Worm (Caenorhabditis elegans): ENCODE data around the gene C24D10.5.

C24D10.5 gene

DNA sequence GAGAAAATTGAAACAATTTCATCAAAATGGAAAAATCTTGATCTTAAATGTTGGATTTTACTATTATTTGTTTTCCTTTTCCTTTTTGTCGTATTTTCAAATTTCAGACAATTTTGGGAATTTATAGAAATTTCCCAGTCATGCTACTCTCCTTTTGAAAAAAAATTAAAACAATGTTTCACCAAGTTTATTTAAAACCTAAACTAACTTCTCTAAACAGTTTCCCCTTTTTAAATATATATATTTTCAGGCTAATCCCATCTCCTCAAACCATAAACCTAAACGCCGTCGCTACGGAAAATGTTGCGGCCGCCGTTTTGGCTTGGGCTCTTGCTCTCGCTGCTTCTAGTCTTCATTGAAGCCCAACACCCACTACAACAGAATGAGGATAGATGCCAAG, 23.1 kb downstream of the C24D10.5 start, which contains the start of gene lam-1:
Gene lam-1, plus strand, starts transcription at position 301 of the 400 bp plus-strand sequence.
- TF ChIP-seq tra-4 (tag; optimal IDR thresholded peaks at IDR 0.05) (no peak), pes-1 (GFP tag; IDR thresholded peaks at IDR 0.05) (no peak), flt-1 (GFP tag; IDR thresholded peaks at IDR 0.05) (no peak), tbx-11 (GFP tag; IDR thresholded peaks at IDR 0.05) (no peak), scrt-1 (GFP tag; IDR thresholded peaks at IDR 0.05) (no peak), B0310.2 (tag; optimal IDR thresholded peaks at IDR 0.05) (no peak)

DNA sequence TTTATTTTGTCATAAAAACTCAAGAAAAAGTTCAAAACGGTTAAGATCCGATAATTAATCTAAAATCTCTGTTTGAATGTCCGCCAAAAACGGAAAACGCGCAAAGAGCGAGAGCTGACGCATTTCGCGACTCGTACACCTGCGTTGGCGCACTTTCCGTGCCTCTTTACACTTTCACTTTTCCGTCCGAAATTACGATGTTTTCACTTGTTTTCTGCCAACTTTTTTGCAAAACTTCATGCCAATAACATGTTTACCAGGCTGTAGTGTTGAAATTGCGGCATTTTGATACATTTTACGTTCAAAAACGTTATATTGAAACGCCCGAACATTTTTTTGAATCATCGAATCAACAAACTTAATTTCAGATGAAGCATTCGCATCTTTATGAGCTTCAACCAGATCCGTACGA, 33.9 kb downstream of the C24D10.5 start, which contains the start of gene W03F8.4:
Gene W03F8.4, plus strand, starts transcription at position 369 of the 412 bp plus-strand sequence.
- TF ChIP-seq flt-1 (GFP tag; IDR thresholded peaks at IDR 0.05) = peak; percentile 62; the same call in 1 of the 2 replicates
- peak; percentile 73 for TF ChIP-seq F13C5.2 (tag; optimal IDR thresholded peaks at IDR 0.05)
- no peak for TF ChIP-seq aly-1 (tag; optimal IDR thresholded peaks at IDR 0.05)
- 0 out of 2 replicates have a peak, but pooled peaks have one; percentile 30 for TF ChIP-seq scrt-1 (GFP tag; IDR thresholded peaks at IDR 0.05)
- no peak; the same call in 1 of the 2 replicates for TF ChIP-seq tbx-37 (GFP tag; conservative IDR thresholded peaks at IDR 0.05)
- TF ChIP-seq hmbx-1 (tag; optimal IDR thresholded peaks at IDR 0.05) = peak; percentile 50
- TF ChIP-seq ets-7 (tag; optimal IDR thresholded peaks at IDR 0.05) = no peak
- TF ChIP-seq B0310.2 (tag; optimal IDR thresholded peaks at IDR 0.05) = peak; percentile 53
- no peak for TF ChIP-seq ceh-13 (GFP tag; optimal IDR thresholded peaks at IDR 0.05)
- peak; percentile 92 for TF ChIP-seq ama-1 (optimal IDR thresholded peaks at IDR 0.05)
- peak; percentile 54 for TF ChIP-seq ceh-36 (tag; optimal IDR thresholded peaks at IDR 0.05)
- peak; percentile 70 for TF ChIP-seq pes-1 (GFP tag; IDR thresholded peaks at IDR 0.05)
- peak; percentile 4 for TF ChIP-seq tra-4 (tag; optimal IDR thresholded peaks at IDR 0.05)
- peak; percentile 63; the same call in 1 of the 2 replicates for TF ChIP-seq tbx-11 (GFP tag; IDR thresholded peaks at IDR 0.05)
- TF ChIP-seq hmg-4 (GFP tag; optimal IDR thresholded peaks at IDR 0.05) = peak; percentile 49
- peak; percentile 67; the same call in 1 of the 2 replicates for TF ChIP-seq sea-1 (GFP tag; conservative IDR thresholded peaks at IDR 0.05)
- no peak for TF ChIP-seq hnd-1 (tag; optimal IDR thresholded peaks at IDR 0.05)

DNA sequence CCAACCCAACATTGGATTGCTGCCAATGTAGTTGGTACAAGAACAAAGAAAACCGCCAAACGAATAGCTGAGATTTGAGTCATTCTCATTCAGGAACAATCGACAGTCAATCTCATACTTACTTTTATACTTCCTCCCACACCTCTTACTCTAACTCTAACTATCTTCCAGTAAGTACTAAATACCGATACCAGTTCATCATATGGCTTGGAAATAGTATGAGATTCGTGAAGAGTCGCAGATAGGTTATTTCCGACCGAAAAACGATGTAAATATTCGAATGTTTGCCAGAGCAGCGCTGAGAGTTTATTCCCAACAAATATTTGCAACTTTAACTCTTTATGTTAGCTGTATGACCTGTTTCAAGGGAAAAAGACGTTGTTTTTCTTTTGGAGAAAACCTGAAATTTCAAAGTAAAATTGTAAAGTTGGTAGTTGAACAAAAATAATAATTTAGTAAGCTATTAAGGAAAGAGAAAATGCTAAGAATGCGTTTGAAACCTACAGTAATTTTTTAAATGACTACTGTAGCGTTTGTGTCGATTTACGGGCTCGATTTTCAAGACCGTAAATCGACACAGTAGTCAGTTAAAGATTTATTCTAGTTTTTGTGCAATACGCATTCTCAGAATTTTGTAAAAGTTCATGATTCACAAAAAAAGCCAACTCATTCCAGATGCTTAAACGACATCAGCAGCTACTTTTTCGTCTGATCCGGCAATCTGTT, 36.8 kb downstream of the C24D10.5 start, which contains the start of the genes W03F8.6 and mtrf-1L:
Gene W03F8.6, minus strand, starts transcription at position 101 of the 726 bp plus-strand sequence.
Gene mtrf-1L, plus strand, starts transcription at position 676 of the 726 bp plus-strand sequence.
- TF ChIP-seq hmbx-1 (tag; optimal IDR thresholded peaks at IDR 0.05) = no peak
- no peak for TF ChIP-seq hnd-1 (tag; optimal IDR thresholded peaks at IDR 0.05)
- TF ChIP-seq scrt-1 (GFP tag; IDR thresholded peaks at IDR 0.05) = no peak

DNA sequence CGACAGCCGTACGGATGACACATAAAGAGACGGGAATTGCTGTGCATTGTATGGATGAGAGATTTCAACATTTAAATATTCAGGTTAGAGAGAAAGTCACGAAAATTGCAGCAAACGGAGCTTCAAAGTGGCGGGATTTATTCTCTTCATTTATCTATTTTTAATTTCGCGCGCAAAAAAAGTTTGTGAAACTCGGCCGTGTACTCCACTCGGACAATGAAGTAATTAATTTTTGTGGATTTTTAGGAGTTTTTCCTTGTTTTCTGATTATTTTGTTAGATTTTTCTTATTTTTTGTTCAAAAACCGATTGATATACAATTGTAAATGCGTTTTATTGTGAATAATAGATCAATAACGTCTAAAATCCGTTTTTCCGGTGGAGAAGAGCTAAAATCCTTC, 38.2 kb downstream of the C24D10.5 start:
- TF ChIP-seq hnd-1 (tag; optimal IDR thresholded peaks at IDR 0.05) (no peak), scrt-1 (GFP tag; IDR thresholded peaks at IDR 0.05) (no peak), tbx-11 (GFP tag; IDR thresholded peaks at IDR 0.05) (no peak), hmg-4 (GFP tag; optimal IDR thresholded peaks at IDR 0.05) (no peak), ceh-36 (tag; optimal IDR thresholded peaks at IDR 0.05) (no peak), flt-1 (GFP tag; IDR thresholded peaks at IDR 0.05) (no peak), B0310.2 (tag; optimal IDR thresholded peaks at IDR 0.05) (no peak), tbx-37 (GFP tag; conservative IDR thresholded peaks at IDR 0.05) (no peak), ceh-13 (GFP tag; optimal IDR thresholded peaks at IDR 0.05) (no peak), pes-1 (GFP tag; IDR thresholded peaks at IDR 0.05) (no peak), hmbx-1 (tag; optimal IDR thresholded peaks at IDR 0.05) (no peak), ets-7 (tag; optimal IDR thresholded peaks at IDR 0.05) (no peak), F13C5.2 (tag; optimal IDR thresholded peaks at IDR 0.05) (no peak), tra-4 (tag; optimal IDR thresholded peaks at IDR 0.05) (no peak)

DNA sequence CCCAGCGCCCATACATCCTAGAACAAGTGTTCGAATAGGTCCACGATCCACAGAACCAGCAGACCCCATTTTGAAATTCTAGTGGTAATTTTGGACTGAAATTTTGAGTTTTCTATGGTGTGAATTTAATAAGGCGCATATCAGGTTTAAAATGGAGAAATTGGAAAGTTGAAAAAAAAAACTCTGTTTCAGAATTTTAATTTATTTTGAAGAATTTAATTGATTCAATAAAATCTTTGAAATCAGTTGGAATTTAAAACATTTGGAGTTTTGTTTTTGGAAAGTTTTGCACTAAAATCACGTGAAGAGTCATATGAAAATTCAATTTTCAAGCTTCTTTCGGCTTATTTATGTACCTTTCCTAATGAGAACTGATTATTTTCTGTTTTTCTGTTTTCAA, 45.6 kb downstream of the C24D10.5 start, which contains the start of gene gpa-18:
Gene gpa-18, minus strand, starts transcription at position 101 of the 400 bp plus-strand sequence.
- no peak for TF ChIP-seq F13C5.2 (tag; optimal IDR thresholded peaks at IDR 0.05)
- no peak for TF ChIP-seq scrt-1 (GFP tag; IDR thresholded peaks at IDR 0.05)
- no peak for TF ChIP-seq pes-1 (GFP tag; IDR thresholded peaks at IDR 0.05)
- TF ChIP-seq hmg-4 (GFP tag; optimal IDR thresholded peaks at IDR 0.05) = no peak
- no peak for TF ChIP-seq tbx-11 (GFP tag; IDR thresholded peaks at IDR 0.05)
- TF ChIP-seq ceh-13 (GFP tag; optimal IDR thresholded peaks at IDR 0.05) = no peak
- TF ChIP-seq ceh-36 (tag; optimal IDR thresholded peaks at IDR 0.05) = no peak
- no peak for TF ChIP-seq hnd-1 (tag; optimal IDR thresholded peaks at IDR 0.05)
- TF ChIP-seq aly-1 (tag; optimal IDR thresholded peaks at IDR 0.05) = no peak
- TF ChIP-seq flt-1 (GFP tag; IDR thresholded peaks at IDR 0.05) = no peak
- no peak for TF ChIP-seq B0310.2 (tag; optimal IDR thresholded peaks at IDR 0.05)
- TF ChIP-seq ama-1 (optimal IDR thresholded peaks at IDR 0.05) = no peak

DNA sequence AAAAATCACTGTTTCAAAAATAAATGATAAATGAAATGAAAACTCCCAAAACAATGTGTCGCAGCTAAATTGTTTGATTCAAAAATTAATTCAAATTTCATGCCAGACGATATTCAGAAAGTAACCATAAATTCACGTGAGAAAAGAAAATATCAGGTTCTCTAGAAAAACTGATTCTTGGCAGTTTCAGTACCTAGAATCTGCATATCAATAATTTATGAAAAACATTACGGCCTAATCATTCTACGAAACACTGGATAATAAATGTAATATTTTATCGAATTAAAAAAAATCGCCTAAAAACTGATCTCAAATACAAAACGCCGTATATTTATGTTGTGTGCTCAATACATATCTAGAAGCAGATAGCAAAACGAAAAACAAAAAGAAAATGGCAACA, 50.9 kb downstream of the C24D10.5 start:
- TF ChIP-seq hnd-1 (tag; optimal IDR thresholded peaks at IDR 0.05) (no peak), B0310.2 (tag; optimal IDR thresholded peaks at IDR 0.05) (no peak)

Data from whole organism, early embryonic.